Worm (Caenorhabditis elegans) whole organism, late embryonic: ENCODE results near the gene prx-3.

Source experiments
- C38D4.7 ChIP-seq: fragments of 200-800 bp; sonication (Bioruptor generic); optimal IDR thresholded peaks from 2 replicates; lab custom pipeline; 2018; ENCODE audit warnings: mild to moderate bottlenecking, missing genetic modification characterization, moderate library complexity, missing compliant biosample characterization
- F13H6.1 ChIP-seq: sonication (generic microtip); optimal IDR thresholded peaks from 2 replicates; lab custom pipeline; 2016; ENCODE audit warnings: missing genetic modification characterization, missing compliant biosample characterization
- Y22D7AL.16 ChIP-seq: sonication (generic microtip); optimal IDR thresholded peaks from 2 replicates; lab custom pipeline; 2016; ENCODE audit warnings: missing genetic modification characterization, missing compliant biosample characterization
- ahr-1 ChIP-seq: sonication (generic microtip); optimal IDR thresholded peaks from 2 replicates; lab custom pipeline; 2016; ENCODE audit warnings: missing genetic modification characterization, missing compliant biosample characterization
- ceh-19 ChIP-seq: fragments of 200-800 bp; sonication (Bioruptor generic); optimal IDR thresholded peaks from 2 replicates; lab custom pipeline; 2018; ENCODE audit warnings: mild to moderate bottlenecking, missing genetic modification characterization, missing compliant biosample characterization
- ceh-22 ChIP-seq: sonication (generic microtip); optimal IDR thresholded peaks from 2 replicates; lab custom pipeline; 2017; ENCODE audit warnings: missing biosample characterization, missing genetic modification characterization
- ceh-24 ChIP-seq: sonication (generic microtip); optimal IDR thresholded peaks from 2 replicates; lab custom pipeline; 2016; ENCODE audit warnings: mild to moderate bottlenecking, missing genetic modification characterization, missing compliant biosample characterization
- ceh-9 ChIP-seq: sonication (generic microtip); optimal IDR thresholded peaks from 2 replicates; lab custom pipeline; 2016; ENCODE audit warnings: mild to moderate bottlenecking, missing genetic modification characterization, inconsistent platforms, missing compliant biosample characterization
- dmd-4 ChIP-seq: sonication (generic microtip); optimal IDR thresholded peaks from 2 replicates; lab custom pipeline; 2016; ENCODE audit warnings: borderline replicate concordance, missing genetic modification characterization, missing compliant biosample characterization
- elt-2 ChIP-seq: sonication (generic microtip); optimal IDR thresholded peaks from 2 replicates; lab custom pipeline; 2016; ENCODE audit warnings: missing genetic modification reagents, missing genetic modification characterization, missing compliant biosample characterization
- elt-4 ChIP-seq: sonication (generic microtip); optimal IDR thresholded peaks from 2 replicates; lab custom pipeline; 2016; ENCODE audit warnings: missing genetic modification characterization, missing compliant biosample characterization
- fkh-6 ChIP-seq: sonication (generic microtip); optimal IDR thresholded peaks from 2 replicates; lab custom pipeline; 2016; ENCODE audit warnings: missing genetic modification characterization, missing compliant biosample characterization
- gmeb-2 ChIP-seq: sonication (generic microtip); optimal IDR thresholded peaks from 2 replicates; lab custom pipeline; 2016; ENCODE audit warnings: missing genetic modification characterization, inconsistent platforms, missing compliant biosample characterization
- hlh-13 ChIP-seq: fragments of 200-800 bp; sonication (Bioruptor generic); optimal IDR thresholded peaks from 2 replicates; lab custom pipeline; 2018; ENCODE audit warnings: mild to moderate bottlenecking, missing genetic modification characterization, missing compliant biosample characterization
- hlh-30 ChIP-seq: sonication (generic microtip); optimal IDR thresholded peaks from 2 replicates; lab custom pipeline; 2017; ENCODE audit warnings: antibody characterized with exemption, missing genetic modification characterization, missing compliant biosample characterization; ENCODE audit not compliant: insufficient read depth
- hlh-6 ChIP-seq: sonication (generic microtip); optimal IDR thresholded peaks from 2 replicates; lab custom pipeline; 2016; ENCODE audit warnings: missing genotype, missing genetic modification characterization, missing compliant biosample characterization
- hlh-8 ChIP-seq: sonication (generic microtip); optimal IDR thresholded peaks from 2 replicates; lab custom pipeline; 2016; ENCODE audit warnings: missing genotype, missing genetic modification characterization, missing compliant biosample characterization
- lim-6 ChIP-seq: sonication (generic microtip); optimal IDR thresholded peaks from 2 replicates; lab custom pipeline; 2016; ENCODE audit warnings: missing genetic modification characterization, missing compliant biosample characterization
- madf-2 ChIP-seq: sonication (generic microtip); optimal IDR thresholded peaks from 2 replicates; lab custom pipeline; 2017; ENCODE audit warnings: missing genetic modification characterization, missing compliant biosample characterization
- nhr-11 ChIP-seq: fragments of 150-350 bp; optimal IDR thresholded peaks from 2 replicates; lab custom pipeline; 2014; ENCODE audit warnings: missing biosample characterization, missing genetic modification characterization
- nhr-232 ChIP-seq: sonication (generic microtip); optimal IDR thresholded peaks from 2 replicates; lab custom pipeline; 2016; ENCODE audit warnings: missing genetic modification characterization, missing compliant biosample characterization
- pat-9 ChIP-seq: fragments of 200-800 bp; sonication (Bioruptor generic); optimal IDR thresholded peaks from 2 replicates; lab custom pipeline; 2018; ENCODE audit warnings: mild to moderate bottlenecking, missing genetic modification characterization, moderate library complexity, missing compliant biosample characterization
- pha-4 ChIP-seq: fragments of 150-350 bp; optimal IDR thresholded peaks from 2 replicates; lab custom pipeline; 2018; ENCODE audit warnings: missing biosample characterization, missing genetic modification reagents, missing genetic modification characterization
- ref-2 ChIP-seq: sonication (generic microtip); optimal IDR thresholded peaks from 2 replicates; lab custom pipeline; 2016; ENCODE audit warnings: missing genetic modification characterization, missing compliant biosample characterization
- rnt-1 ChIP-seq: sonication (generic microtip); optimal IDR thresholded peaks from 2 replicates; lab custom pipeline; 2016; ENCODE audit warnings: missing genetic modification characterization, missing compliant biosample characterization
- sdc-2 ChIP-seq: sonication (generic microtip); optimal IDR thresholded peaks from 2 replicates; lab custom pipeline; 2016; ENCODE audit warnings: missing genotype, missing genetic modification characterization, missing compliant biosample characterization
- sox-2 ChIP-seq: fragments of 200-800 bp; sonication (Bioruptor generic); IDR thresholded peaks from 2 replicates; pipeline ENCODE4 v1.3.6; 2022; ENCODE audit warnings: missing genetic modification reagents, missing genetic modification characterization, missing compliant biosample characterization
- sox-4 ChIP-seq: sonication (generic microtip); optimal IDR thresholded peaks from 2 replicates; lab custom pipeline; 2017; ENCODE audit warnings: mild to moderate bottlenecking, missing genetic modification characterization, inconsistent platforms, missing compliant biosample characterization
- tbx-7 ChIP-seq: sonication (generic microtip); optimal IDR thresholded peaks from 2 replicates; lab custom pipeline; 2016; ENCODE audit warnings: missing genotype, missing genetic modification characterization, missing compliant biosample characterization
- unc-86 ChIP-seq: sonication (generic microtip); optimal IDR thresholded peaks from 2 replicates; lab custom pipeline; 2016; ENCODE audit warnings: missing genetic modification characterization, missing compliant biosample characterization

prx-3 gene

ce11 chrX:6122026-6122425 lies 9.3 kb upstream of the prx-3 start, which contains the start of gene nnt-1:
Gene nnt-1 (plus strand): TSS chrX:6122311.
- no peak for TF ChIP-seq Y22D7AL.16 (tag; lab: Kevin White, UChicago)
- peak; percentile 27 for TF ChIP-seq hlh-30 (tag; lab: Kevin White, UChicago)

ce11 chrX:6121279-6121678 lies 8.6 kb upstream of the prx-3 start:
- no peak for TF ChIP-seq gmeb-2
- no peak for TF ChIP-seq lim-6 (tag; lab: Kevin White, UChicago)
- no peak for TF ChIP-seq nhr-232 (tag; lab: Kevin White, UChicago)
- no peak for TF ChIP-seq madf-2 (tag; lab: Kevin White, UChicago)
- TF ChIP-seq sox-2 (GFP tag; lab: Robert Waterston, UW): no peak
- TF ChIP-seq tbx-7 (tag; lab: Kevin White, UChicago): no peak
- no peak for TF ChIP-seq pat-9
- TF ChIP-seq ahr-1 (tag; lab: Kevin White, UChicago): no peak
- TF ChIP-seq rnt-1 (tag; lab: Kevin White, UChicago): no peak
- no peak for TF ChIP-seq ceh-22
- no peak for TF ChIP-seq sox-4 (tag; lab: Kevin White, UChicago)
- TF ChIP-seq hlh-13 (GFP tag; lab: Kevin White, UChicago): no peak
- no peak for TF ChIP-seq F13H6.1
- TF ChIP-seq C38D4.7 (GFP tag; lab: Kevin White, UChicago): no peak
- no peak for TF ChIP-seq unc-86 (tag; lab: Kevin White, UChicago)
- TF ChIP-seq, all 69 proteins: peak for 0

DNA sequence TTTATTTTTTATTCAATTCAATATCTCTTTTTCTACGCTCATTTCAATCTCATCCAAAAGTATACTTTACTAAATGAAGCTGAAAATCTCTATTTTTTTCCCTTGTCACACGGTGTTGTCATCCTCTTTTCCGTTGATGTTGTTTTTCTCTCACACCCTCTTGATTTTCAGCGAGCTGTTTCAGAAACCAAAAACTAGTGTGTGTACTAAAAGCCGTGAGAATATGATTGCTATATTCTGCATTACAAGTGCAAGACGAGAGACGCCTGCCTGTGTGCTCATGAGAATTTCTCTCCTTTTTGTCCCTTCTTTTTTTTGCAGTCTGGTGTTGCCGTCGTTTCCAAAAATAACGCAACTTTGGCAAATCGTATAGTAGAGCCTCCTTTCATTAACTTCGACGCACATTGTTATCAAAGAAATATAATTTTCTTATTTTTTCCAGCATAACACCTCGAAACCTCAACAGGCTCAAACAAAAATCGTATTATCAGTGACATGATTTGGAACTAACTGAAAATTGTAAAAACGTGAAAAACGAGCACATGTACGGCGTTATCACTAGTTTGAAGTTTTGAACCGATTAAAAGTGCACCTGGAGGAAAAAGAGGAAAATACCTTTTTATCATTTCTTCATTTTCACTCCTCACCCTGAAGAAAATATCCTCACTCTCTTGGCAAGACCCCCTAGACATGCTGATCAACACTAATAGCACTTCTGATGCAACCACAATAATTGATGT lies 5.5 kb upstream of the prx-3 start, which contains the start of gene C15H9.2:
TSS of gene C15H9.2 (plus strand) at position 441 of the 740 bp plus-strand sequence.
- TF ChIP-seq dmd-4 (tag; lab: Kevin White, UChicago): no peak
- no peak for TF ChIP-seq nhr-11 (tag; lab: Kevin White, UChicago)
- no peak for TF ChIP-seq hlh-8 (tag; lab: Kevin White, UChicago)
- no peak for TF ChIP-seq ceh-24 (tag; lab: Kevin White, UChicago)
- TF ChIP-seq sdc-2 (tag; lab: Kevin White, UChicago): no peak

- TF ChIP-seq ceh-9 (tag; lab: Kevin White, UChicago): no peak
- no peak for TF ChIP-seq ceh-22
- TF ChIP-seq pha-4 (tag; lab: Kevin White, UChicago): no peak
- TF ChIP-seq pat-9: no peak
- TF ChIP-seq sox-2 (GFP tag; lab: Robert Waterston, UW): no peak
- no peak for TF ChIP-seq ceh-19 (GFP tag; lab: Kevin White, UChicago)
- no peak for TF ChIP-seq ref-2
- TF ChIP-seq fkh-6 (tag; lab: Kevin White, UChicago): no peak
These were observed 2.8 kb upstream of the prx-3 start, which contains the start of gene C15H9.3 for ce11 chrX:6115502-6115901. Gene C15H9.3 (plus strand): TSS chrX:6115802.

ce11 chrX:6109288-6109770 lies 3.4 kb downstream of the prx-3 start, which contains the start of gene kynu-1:
Gene kynu-1 (minus strand): TSS chrX:6109338.
- TF ChIP-seq elt-2: peak; percentile 48
- no peak for TF ChIP-seq hlh-6 (tag; lab: Kevin White, UChicago)

- TF ChIP-seq madf-2 (tag; lab: Kevin White, UChicago): no peak
- TF ChIP-seq elt-4: no peak
- TF ChIP-seq, all 69 proteins: peak for 0
These were observed 4.8 kb downstream of the prx-3 start for ce11 chrX:6107962-6108361.
